Worm (Caenorhabditis elegans) whole organism, early embryonic: Measurements from ENCODE around the gene spi-1.

Experiments
- B0310.2 ChIP-seq: sonication (generic microtip); optimal IDR thresholded peaks from 2 replicates; lab custom pipeline; 2016; ENCODE audit warnings: mild to moderate bottlenecking, missing genetic modification characterization, missing compliant biosample characterization
- ama-1 ChIP-seq: fragments of 150-350 bp; optimal IDR thresholded peaks from 2 replicates; lab custom pipeline; 2014
- ceh-13 ChIP-seq: fragments of 200-800 bp; sonication (Bioruptor generic); optimal IDR thresholded peaks from 2 replicates; lab custom pipeline; 2018; ENCODE audit warnings: mild to moderate bottlenecking, missing genetic modification characterization, missing compliant biosample characterization
- ceh-36 ChIP-seq: sonication (generic microtip); optimal IDR thresholded peaks from 2 replicates; lab custom pipeline; 2016; ENCODE audit warnings: missing genetic modification characterization, inconsistent platforms, missing compliant biosample characterization
- ets-7 ChIP-seq: sonication (generic microtip); optimal IDR thresholded peaks from 2 replicates; lab custom pipeline; 2016; ENCODE audit warnings: missing genotype, missing genetic modification characterization, missing compliant biosample characterization
- flt-1 ChIP-seq: fragments of 200-800 bp; sonication (Bioruptor generic); IDR thresholded peaks from 2 replicates; pipeline ENCODE4 v1.3.6; 2022; ENCODE audit warnings: missing genetic modification characterization, missing compliant biosample characterization
- hmg-4 ChIP-seq: fragments of 200-800 bp; sonication (Bioruptor generic); optimal IDR thresholded peaks from 2 replicates; lab custom pipeline; 2018; ENCODE audit warnings: mild to moderate bottlenecking, missing genetic modification characterization, missing compliant biosample characterization
- hnd-1 ChIP-seq: sonication (generic microtip); optimal IDR thresholded peaks from 2 replicates; lab custom pipeline; 2016; ENCODE audit warnings: missing genetic modification characterization, missing compliant biosample characterization
- tbx-11 ChIP-seq: fragments of 200-800 bp; sonication (Bioruptor generic); IDR thresholded peaks from 2 replicates; pipeline ENCODE4 v1.3.6; 2022; ENCODE audit warnings: missing genetic modification characterization, missing compliant biosample characterization

DNA sequence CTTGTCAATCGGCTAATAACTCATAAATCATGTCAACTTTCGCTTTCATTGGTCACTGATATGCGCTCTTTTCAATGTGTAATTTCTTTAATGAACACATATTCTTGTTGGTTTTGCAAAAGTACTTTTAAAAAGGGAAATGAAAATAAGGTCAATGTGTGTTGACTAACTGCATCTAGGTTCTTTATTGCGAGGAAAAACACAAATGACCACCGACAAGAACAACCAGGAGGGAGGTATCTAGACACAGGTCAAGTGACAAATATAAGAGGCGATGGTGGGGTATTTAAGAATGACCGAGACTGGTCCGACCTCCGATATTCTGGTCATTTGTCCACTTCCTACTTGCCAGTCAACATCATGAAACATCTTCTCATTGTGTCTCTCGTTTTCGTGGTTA, at the start of gene spi-1:
- TF ChIP-seq hmg-4 (no peak), hnd-1 (tag; lab: Kevin White, UChicago) (no peak), ama-1 (lab: Kevin White, UChicago) (no peak), tbx-11 (no peak), flt-1 (GFP tag; lab: Robert Waterston, UW) (no peak), ets-7 (tag; lab: Kevin White, UChicago) (no peak), ceh-36 (tag; lab: Kevin White, UChicago) (no peak), ceh-13 (GFP tag; lab: Kevin White, UChicago) (no peak), B0310.2 (tag; lab: Kevin White, UChicago) (no peak)
